Fruit fly (Drosophila melanogaster) whole organism: ENCODE results near the gene CG15728.

Experiments used
- CG8478 ChIP-seq: fragments of >200 bp; optimal IDR thresholded peaks from 2 replicates; lab custom pipeline; 2018; ENCODE audit warnings: inconsistent platforms
- Dll ChIP-seq: fragments of >200 bp; optimal IDR thresholded peaks from 2 replicates; lab custom pipeline; 2017
- pan ChIP-seq: fragments of >200 bp; optimal IDR thresholded peaks from 2 replicates; lab custom pipeline; 2017
- psq ChIP-seq: fragments of >200 bp; optimal IDR thresholded peaks from 2 replicates; lab custom pipeline; 2017
- usp ChIP-seq: fragments of >200 bp; optimal IDR thresholded peaks from 2 replicates; lab custom pipeline; 2017; ENCODE audit warnings: missing biosample characterization, missing genetic modification characterization, mixed read lengths

DNA sequence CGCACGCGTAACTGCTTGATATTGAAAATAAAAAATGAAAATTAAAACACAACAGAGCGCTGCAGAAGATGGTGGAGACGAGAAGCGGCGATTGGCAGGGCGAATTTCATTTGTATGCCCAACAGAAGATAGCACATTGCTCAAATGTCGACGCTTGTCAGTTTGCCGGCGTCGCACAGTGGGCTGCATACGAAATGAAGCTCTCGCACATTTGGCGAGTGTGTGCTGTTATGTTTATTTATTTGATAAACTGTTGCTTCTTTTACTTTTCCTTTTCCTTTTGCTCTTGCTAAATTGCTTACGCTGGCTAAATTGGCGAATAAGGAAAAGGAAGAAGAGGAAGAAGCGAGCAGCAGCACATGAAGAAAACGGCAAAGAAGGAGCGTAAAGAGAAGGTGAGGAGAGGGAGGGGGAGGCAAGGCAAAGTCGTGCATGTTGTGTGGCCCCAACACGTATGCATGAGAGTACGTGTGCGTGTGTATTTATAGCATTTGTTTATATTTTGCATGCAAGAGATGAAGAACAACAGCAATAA, 48.7 kb upstream of the CG15728 start:
- TF ChIP-seq CG8478 (lab: Kevin White, UChicago) (no peak), Dll (no peak), psq (lab: Kevin White, UChicago) (no peak), pan (lab: Kevin White, UChicago) (no peak), usp (GFP tag; lab: Kevin White, UChicago) (no peak)
